Fruit fly (Drosophila melanogaster) Kc167 (cell line): Measurements from ENCODE around the gene Smug.

Experiments used
- Myc ChIP-seq: fragments of >200 bp; optimal IDR thresholded peaks from 2 replicates; lab custom pipeline; 2017; ENCODE audit warnings: missing external identifiers
- Sin3A ChIP-seq: fragments of >200 bp; optimal IDR thresholded peaks from 2 replicates; lab custom pipeline; 2018; ENCODE audit warnings: missing external identifiers
- h ChIP-seq: fragments of >200 bp; optimal IDR thresholded peaks from 3 replicates; lab custom pipeline; 2018; ENCODE audit warnings: missing external identifiers
- insv ChIP-seq: fragments of >200 bp; optimal IDR thresholded peaks from 3 replicates; lab custom pipeline; 2018; ENCODE audit warnings: missing external identifiers
- psq ChIP-seq: fragments of >200 bp; optimal IDR thresholded peaks from 2 replicates; lab custom pipeline; 2017; ENCODE audit warnings: missing external identifiers
- ttk ChIP-seq: sonication (Bioruptor generic); optimal IDR thresholded peaks from 2 replicates; lab custom pipeline; 2017; ENCODE audit warnings: missing external identifiers

Smug gene

dm6 chr3R:17149080-17149746, 1.2 kb upstream of the Smug start, which contains the start of the genes m-cup and Det:
Gene m-cup (minus strand): TSS chr3R:17149412.
Gene Det (plus strand): TSS chr3R:17149667.
- TF ChIP-seq Myc (lab: Kevin White, UChicago) = no peak

- TF ChIP-seq ttk (lab: Kevin White, UChicago) (no peak), h (lab: Kevin White, UChicago) (no peak), Sin3A (lab: Kevin White, UChicago) (no peak), insv (no peak), Myc (lab: Kevin White, UChicago) (no peak), psq (no peak)
Observed at dm6 chr3R:17151376-17152026, 1.1 kb downstream of the Smug start, which contains the start of gene CG5292. Gene CG5292 (plus strand): TSS chr3R:17151861.

- no peak for TF ChIP-seq insv
- TF ChIP-seq Myc (lab: Kevin White, UChicago) = no peak
- no peak for TF ChIP-seq h (lab: Kevin White, UChicago)
- TF ChIP-seq ttk (lab: Kevin White, UChicago) = no peak
- TF ChIP-seq Sin3A (lab: Kevin White, UChicago) = no peak
- no peak for TF ChIP-seq psq
Observed at dm6 chr3R:17178140-17178539, 27.8 kb downstream of the Smug start.

dm6 chr3R:17192009-17192408, 41.6 kb downstream of the Smug start:
- TF ChIP-seq psq (no peak), h (lab: Kevin White, UChicago) (no peak), ttk (lab: Kevin White, UChicago) (no peak), insv (no peak)

dm6 chr3R:17193657-17194056, 43.3 kb downstream of the Smug start:
- no peak for TF ChIP-seq Myc (lab: Kevin White, UChicago)
- no peak for TF ChIP-seq psq
- TF ChIP-seq Sin3A (lab: Kevin White, UChicago) = no peak
- no peak for TF ChIP-seq insv
- TF ChIP-seq h (lab: Kevin White, UChicago) = no peak
- TF ChIP-seq ttk (lab: Kevin White, UChicago) = no peak

- TF ChIP-seq psq (no peak), Sin3A (lab: Kevin White, UChicago) (no peak), ttk (lab: Kevin White, UChicago) (no peak), Myc (lab: Kevin White, UChicago) (no peak), insv (no peak), h (lab: Kevin White, UChicago) (no peak)
Observed at dm6 chr3R:17197599-17197998, 47.2 kb downstream of the Smug start.
